Fruit fly (Drosophila melanogaster) whole organism, embryonic: ENCODE data around the gene CG15425.

ENCODE experiments used
- Adf1 ChIP-seq: fragments of 200-800 bp; sonication (Bioruptor generic); IDR thresholded peaks from 2 replicates; pipeline ENCODE4 v1.3.6; 2022; ENCODE audit warnings: missing biosample characterization, missing genetic modification characterization
- Antp ChIP-seq: fragments of 200-800 bp; sonication (Bioruptor generic); optimal IDR thresholded peaks from 3 replicates; lab custom pipeline; 2016; ENCODE audit warnings: missing biosample characterization, missing genetic modification characterization
- Atf3 ChIP-seq: fragments of 200-800 bp; sonication (Bioruptor generic); optimal IDR thresholded peaks from 3 replicates; lab custom pipeline; 2016; ENCODE audit warnings: missing biosample characterization, missing genetic modification characterization
- B-H1 ChIP-seq: fragments of 200-800 bp; sonication (Bioruptor generic); IDR thresholded peaks from 3 replicates; pipeline ENCODE4 v1.3.6; 2022; ENCODE audit warnings: missing biosample characterization, missing genetic modification characterization
- CG1024 ChIP-seq: fragments of 200-800 bp; sonication (Bioruptor generic); IDR thresholded peaks from 2 replicates; pipeline ENCODE4 v1.3.6; 2022; ENCODE audit warnings: missing biosample characterization, missing genetic modification characterization
- CG10543 ChIP-seq: fragments of 200-800 bp; sonication (Bioruptor generic); optimal IDR thresholded peaks from 3 replicates; lab custom pipeline; 2017; ENCODE audit warnings: missing biosample characterization, mild to moderate bottlenecking, missing genetic modification characterization, moderate library complexity
- CG10654 ChIP-seq: fragments of 200-800 bp; sonication (Bioruptor generic); optimal IDR thresholded peaks from 2 replicates; lab custom pipeline; 2016; ENCODE audit warnings: missing biosample characterization, missing genetic modification characterization
- CG11085 ChIP-seq: fragments of 200-800 bp; sonication (Bioruptor generic); IDR thresholded peaks from 2 replicates; pipeline ENCODE4 v1.3.6; 2022; ENCODE audit warnings: missing biosample characterization, missing genetic modification characterization
- CG13424 ChIP-seq: fragments of 200-800 bp; sonication (Bioruptor generic); optimal IDR thresholded peaks from 2 replicates; lab custom pipeline; 2019; ENCODE audit warnings: missing biosample characterization, mild to moderate bottlenecking, missing genetic modification characterization, moderate library complexity
- CG14441 ChIP-seq: fragments of 200-800 bp; sonication (Bioruptor generic); IDR thresholded peaks from 2 replicates; pipeline ENCODE4 v1.3.6; 2022; ENCODE audit warnings: missing biosample characterization, missing genetic modification characterization
- CG14965 ChIP-seq: fragments of 200-800 bp; sonication (Bioruptor generic); optimal IDR thresholded peaks from 2 replicates; lab custom pipeline; 2016; ENCODE audit warnings: missing biosample characterization, missing genetic modification characterization, borderline replicate concordance
- CG15479 ChIP-seq: fragments of 200-800 bp; sonication (Bioruptor generic); optimal IDR thresholded peaks from 3 replicates; lab custom pipeline; 2019; ENCODE audit warnings: missing biosample characterization, mild to moderate bottlenecking, missing genetic modification characterization, moderate library complexity
- CG2120 ChIP-seq: fragments of 200-800 bp; sonication (Bioruptor generic); optimal IDR thresholded peaks from 3 replicates; lab custom pipeline; 2016; ENCODE audit warnings: missing biosample characterization, missing genetic modification characterization
- CG2889 ChIP-seq: fragments of 200-800 bp; sonication (Bioruptor generic); IDR thresholded peaks from 3 replicates; pipeline ENCODE4 v1.3.6; 2022; ENCODE audit warnings: missing biosample characterization, missing genetic modification characterization
- CG30431 ChIP-seq: fragments of 200-800 bp; sonication (Bioruptor generic); optimal IDR thresholded peaks from 2 replicates; lab custom pipeline; 2017; ENCODE audit warnings: missing biosample characterization, missing genetic modification characterization
- CG34224 ChIP-seq: fragments of 200-800 bp; sonication (Bioruptor generic); IDR thresholded peaks from 3 replicates; pipeline ENCODE4 v1.3.6; 2022; ENCODE audit warnings: missing biosample characterization, missing genetic modification characterization; ENCODE audit not compliant: partially characterized antibody
- CG3847 ChIP-seq: fragments of 200-800 bp; sonication (Bioruptor generic); IDR thresholded peaks from 2 replicates; pipeline ENCODE4 v1.3.6; 2022; ENCODE audit warnings: missing biosample characterization, missing genetic modification characterization
- CG42726 ChIP-seq: fragments of 200-800 bp; sonication (Bioruptor generic); IDR thresholded peaks from 2 replicates; pipeline ENCODE4 v1.3.6; 2022; ENCODE audit warnings: missing biosample characterization, missing genetic modification characterization; ENCODE audit not compliant: partially characterized antibody
- CG6175 ChIP-seq: fragments of 200-800 bp; sonication (Bioruptor generic); IDR thresholded peaks from 3 replicates; pipeline ENCODE4 v1.3.6; 2022; ENCODE audit warnings: missing biosample characterization, missing genetic modification characterization
- CG6683 ChIP-seq: fragments of 200-800 bp; sonication (Bioruptor generic); optimal IDR thresholded peaks from 2 replicates; lab custom pipeline; 2017; ENCODE audit warnings: missing biosample characterization, mild to moderate bottlenecking, missing genetic modification characterization, missing genetic modification reagents
- CG7987 ChIP-seq: fragments of 200-800 bp; sonication (Bioruptor generic); optimal IDR thresholded peaks from 2 replicates; lab custom pipeline; 2018; ENCODE audit warnings: missing biosample characterization, mild to moderate bottlenecking, missing genetic modification characterization, moderate library complexity
- CG8359 ChIP-seq: fragments of 200-800 bp; sonication (Bioruptor generic); optimal IDR thresholded peaks from 2 replicates; lab custom pipeline; 2017; ENCODE audit warnings: missing biosample characterization, mild to moderate bottlenecking, missing genetic modification characterization, borderline replicate concordance
- CG9876 ChIP-seq: fragments of 200-800 bp; sonication (Bioruptor generic); optimal IDR thresholded peaks from 2 replicates; lab custom pipeline; 2016; ENCODE audit warnings: missing biosample characterization, missing genetic modification characterization
- CTCF ChIP-seq: fragments of 200-800 bp; sonication (Bioruptor generic); optimal IDR thresholded peaks from 2 replicates; lab custom pipeline; 2017; ENCODE audit warnings: missing biosample characterization, mild to moderate bottlenecking, missing genetic modification characterization, moderate library complexity
- CrebB ChIP-seq: fragments of 200-800 bp; sonication (Bioruptor generic); optimal IDR thresholded peaks from 3 replicates; lab custom pipeline; 2018; ENCODE audit warnings: missing biosample characterization, mild to moderate bottlenecking, missing genetic modification characterization
- Gug ChIP-seq: fragments of 200-800 bp; sonication (Bioruptor generic); IDR thresholded peaks from 4 replicates; pipeline ENCODE4 v1.3.6; 2022; ENCODE audit warnings: missing biosample characterization, missing genetic modification characterization
- H2.0 ChIP-seq: fragments of 200-800 bp; sonication (Bioruptor generic); IDR thresholded peaks from 2 replicates; pipeline ENCODE4 v1.3.6; 2022; ENCODE audit warnings: missing biosample characterization, missing genetic modification characterization
- HLH4C ChIP-seq: fragments of 200-800 bp; sonication (Bioruptor generic); IDR thresholded peaks from 3 replicates; pipeline ENCODE4 v1.3.6; 2022; ENCODE audit warnings: missing biosample characterization, missing genetic modification characterization; ENCODE audit not compliant: partially characterized antibody
- HLHmδ ChIP-seq: fragments of 200-800 bp; sonication (Bioruptor generic); optimal IDR thresholded peaks from 2 replicates; lab custom pipeline; 2018; ENCODE audit warnings: missing biosample characterization, mild to moderate bottlenecking, missing genetic modification characterization, moderate library complexity
- Hmx ChIP-seq: fragments of 200-800 bp; sonication (Bioruptor generic); optimal IDR thresholded peaks from 2 replicates; lab custom pipeline; 2016; ENCODE audit warnings: missing biosample characterization, missing genetic modification characterization
- Hsf ChIP-seq: fragments of 200-800 bp; sonication (Bioruptor generic); optimal IDR thresholded peaks from 3 replicates; lab custom pipeline; 2016; ENCODE audit warnings: missing biosample characterization, missing genetic modification characterization
- Sox100B ChIP-seq: fragments of 200-800 bp; sonication (Bioruptor generic); optimal IDR thresholded peaks from 3 replicates; lab custom pipeline; 2018; ENCODE audit warnings: missing biosample characterization, mild to moderate bottlenecking, missing genetic modification characterization
- Vsx1 ChIP-seq: fragments of 200-800 bp; sonication (Bioruptor generic); optimal IDR thresholded peaks from 2 replicates; lab custom pipeline; 2017; ENCODE audit warnings: missing biosample characterization, mild to moderate bottlenecking, missing genetic modification characterization, missing genetic modification reagents
- al ChIP-seq: fragments of 200-800 bp; sonication (Bioruptor generic); IDR thresholded peaks from 2 replicates; pipeline ENCODE4 v1.3.6; 2022; ENCODE audit warnings: missing biosample characterization, missing genetic modification characterization
- caup ChIP-seq: fragments of 200-800 bp; sonication (Bioruptor generic); optimal IDR thresholded peaks from 3 replicates; lab custom pipeline; 2017; ENCODE audit warnings: missing biosample characterization, mild to moderate bottlenecking, missing genetic modification characterization, moderate library complexity; ENCODE audit not compliant: severe bottlenecking
- chinmo ChIP-seq: fragments of 200-800 bp; sonication (Bioruptor generic); IDR thresholded peaks from 4 replicates; pipeline ENCODE4 v1.3.6; 2022; ENCODE audit warnings: missing biosample characterization, missing genetic modification characterization; ENCODE audit not compliant: partially characterized antibody
- crp ChIP-seq, 2 experiments: fragments of 200-800 bp; sonication (Bioruptor generic); optimal IDR thresholded peaks; 2 replicates in 1 of 2; 3 replicates in 1 of 2; lab custom pipeline; 2017; ENCODE audit warnings: missing biosample characterization in 2 of 2, missing genetic modification characterization in 2 of 2, mild to moderate bottlenecking in 1 of 2, moderate library complexity in 1 of 2
- dimm ChIP-seq: fragments of 200-800 bp; sonication (Bioruptor generic); IDR thresholded peaks from 2 replicates; pipeline ENCODE4 v1.3.6; 2022; ENCODE audit warnings: missing biosample characterization, missing genetic modification characterization
- ewg ChIP-seq: fragments of 200-800 bp; sonication (Bioruptor generic); optimal IDR thresholded peaks from 3 replicates; lab custom pipeline; 2017; ENCODE audit warnings: mild to moderate bottlenecking, missing biosample characterization, missing genetic modification reagents, missing genetic modification characterization
- fd96Cb ChIP-seq: fragments of 200-800 bp; sonication (Bioruptor generic); optimal IDR thresholded peaks from 2 replicates; lab custom pipeline; 2018; ENCODE audit warnings: missing biosample characterization, mild to moderate bottlenecking, missing genetic modification characterization, moderate library complexity
- grau ChIP-seq: fragments of 200-800 bp; optimal IDR thresholded peaks from 3 replicates; lab custom pipeline; 2019; ENCODE audit warnings: missing biosample characterization, mild to moderate bottlenecking, missing genetic modification characterization, moderate library complexity
- gsb-n ChIP-seq: fragments of 200-800 bp; sonication (Bioruptor generic); optimal IDR thresholded peaks from 3 replicates; lab custom pipeline; 2018; ENCODE audit warnings: missing biosample characterization, mild to moderate bottlenecking, missing genetic modification characterization
- her ChIP-seq: fragments of 200-800 bp; sonication (Bioruptor generic); optimal IDR thresholded peaks from 2 replicates; lab custom pipeline; 2016; ENCODE audit warnings: missing biosample characterization, missing genetic modification characterization
- hth ChIP-seq: fragments of >200 bp; optimal IDR thresholded peaks from 2 replicates; lab custom pipeline; 2017; ENCODE audit warnings: inconsistent platforms
- klu ChIP-seq: fragments of 200-800 bp; sonication (Bioruptor generic); IDR thresholded peaks from 2 replicates; pipeline ENCODE4 v1.3.6; 2022; ENCODE audit warnings: missing biosample characterization, missing genetic modification characterization
- lmd ChIP-seq: fragments of 200-800 bp; sonication (Bioruptor generic); IDR thresholded peaks from 2 replicates; pipeline ENCODE4 v1.3.6; 2022; ENCODE audit warnings: missing biosample characterization, missing genetic modification characterization
- maf-S ChIP-seq: fragments of 200-800 bp; sonication (Bioruptor generic); optimal IDR thresholded peaks from 2 replicates; lab custom pipeline; 2016; ENCODE audit warnings: missing biosample characterization, missing genetic modification characterization
- nmo ChIP-seq: fragments of 200-800 bp; sonication (Bioruptor generic); optimal IDR thresholded peaks from 2 replicates; lab custom pipeline; 2018; ENCODE audit warnings: missing biosample characterization, mild to moderate bottlenecking, missing genetic modification characterization, moderate library complexity
- phol ChIP-seq: fragments of 200-800 bp; sonication (Bioruptor generic); optimal IDR thresholded peaks from 3 replicates; lab custom pipeline; 2018; ENCODE audit warnings: missing biosample characterization, mild to moderate bottlenecking, missing genetic modification characterization, moderate library complexity
- prd ChIP-seq, 3 experiments: fragments of >200 bp in 2 of 3; fragments of 200-800 bp in 1 of 3; sonication (Bioruptor generic) in 1 of 3; optimal IDR thresholded peaks in 2 of 3; IDR thresholded peaks in 1 of 3; 2 replicates in 2 of 3; 3 replicates in 1 of 3; pipeline versions ENCODE4 v1.3.6 to Lab custom; 2017 to 2022; ENCODE audit warnings: missing biosample characterization in 1 of 3, missing genetic modification characterization in 1 of 3
- unc-4 ChIP-seq: fragments of 200-800 bp; sonication (Bioruptor generic); IDR thresholded peaks from 2 replicates; pipeline ENCODE4 v1.3.6; 2022; ENCODE audit warnings: missing biosample characterization, missing genetic modification characterization; ENCODE audit not compliant: partially characterized antibody

Gene CG15425

DNA sequence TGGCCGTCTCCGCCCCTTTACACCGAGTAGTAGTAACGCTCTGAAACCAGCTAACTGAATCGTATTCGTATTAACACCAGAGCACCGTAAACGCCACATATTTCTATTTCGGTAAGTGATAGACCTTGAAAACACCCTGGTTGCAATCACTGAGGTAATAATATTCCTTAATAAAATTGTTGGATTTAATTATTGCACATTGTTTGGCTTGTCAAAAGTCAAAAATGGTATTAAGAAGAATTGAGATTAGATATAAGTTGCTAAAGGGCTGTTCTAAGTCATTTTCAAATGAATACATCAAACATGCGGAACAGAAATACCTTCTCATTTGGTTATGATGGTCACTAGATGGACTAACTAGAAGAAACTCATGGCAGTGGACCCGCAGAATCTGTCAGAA is 38.6 kb upstream of the CG15425 start (continued):
- TF ChIP-seq al (GFP tag; lab: Robert Waterston, UW): 0 out of 2 replicates have a peak, but pooled peaks have one; percentile 47
- TF ChIP-seq CG13424: no peak
- peak; percentile 12 for TF ChIP-seq fd96Cb (tag; lab: Kevin White, UChicago)
- TF ChIP-seq Hmx: no peak
- no peak for TF ChIP-seq CG14441 (GFP tag; lab: Robert Waterston, UW)
- no peak for TF ChIP-seq hth (lab: Kevin White, UChicago)
- no peak for TF ChIP-seq crp (GFP tag; optimal IDR thresholded peaks at IDR 0.05; lab: Kevin White, UChicago)
- TF ChIP-seq dimm: no peak
- no peak for TF ChIP-seq CG10543 (GFP tag; lab: Kevin White, UChicago)
- TF ChIP-seq caup (GFP tag; lab: Kevin White, UChicago): no peak
- TF ChIP-seq klu (GFP tag; lab: Robert Waterston, UW): no peak
- no peak for TF ChIP-seq her (GFP tag; lab: Kevin White, UChicago)
- TF ChIP-seq Hsf (GFP tag; lab: Kevin White, UChicago): no peak
- TF ChIP-seq ewg (GFP tag; lab: Kevin White, UChicago): no peak
- no peak for TF ChIP-seq HLH4C
- TF ChIP-seq CG34224: no peak
- no peak for TF ChIP-seq Atf3 (GFP tag; lab: Kevin White, UChicago)
- TF ChIP-seq H2.0 (GFP tag; lab: Robert Waterston, UW): no peak
- no peak for TF ChIP-seq CG8359
- peak; percentile 45 for TF ChIP-seq lmd (GFP tag; lab: Robert Waterston, UW)
- TF ChIP-seq CG6683 (GFP tag; lab: Kevin White, UChicago): no peak
- no peak for TF ChIP-seq CG7987
- no peak for TF ChIP-seq CG2120 (GFP tag; lab: Kevin White, UChicago)
- peak; percentile 44 for TF ChIP-seq gsb-n (tag; lab: Kevin White, UChicago)
- no peak for TF ChIP-seq unc-4
- no peak for TF ChIP-seq CG30431 (GFP tag; lab: Kevin White, UChicago)
- no peak for TF ChIP-seq CTCF (GFP tag; lab: Kevin White, UChicago)
- TF ChIP-seq chinmo (GFP tag; lab: Robert Waterston, UW): no peak
- TF ChIP-seq CG14965 (GFP tag; lab: Kevin White, UChicago): no peak
- TF ChIP-seq Adf1 (GFP tag; lab: Robert Waterston, UW): no peak
- no peak for TF ChIP-seq Antp
- TF ChIP-seq phol (tag; lab: Kevin White, UChicago): no peak
- TF ChIP-seq CG3847: no peak
- no peak for TF ChIP-seq CG42726 (GFP tag; lab: Robert Waterston, UW)
- no peak for TF ChIP-seq CG10654 (GFP tag; lab: Kevin White, UChicago)
- TF ChIP-seq CG11085: no peak
- TF ChIP-seq Gug (GFP tag; lab: Robert Waterston, UW): no peak
- no peak for TF ChIP-seq grau (tag; lab: Kevin White, UChicago)
- TF ChIP-seq Sox100B: no peak
- TF ChIP-seq CG1024 (GFP tag; lab: Robert Waterston, UW): no peak
- TF ChIP-seq maf-S (GFP tag; lab: Kevin White, UChicago): no peak
- TF ChIP-seq prd (optimal IDR thresholded peaks at IDR 0.05; lab: Kevin White, UChicago): no peak
- TF ChIP-seq prd (GFP tag; IDR thresholded peaks at IDR 0.05; lab: Robert Waterston, UW): peak; percentile 33; the same call in 1 of the 3 replicates
- TF ChIP-seq CrebB (tag; lab: Kevin White, UChicago): no peak
- TF ChIP-seq HLHmδ: no peak
- peak; percentile 22 for TF ChIP-seq nmo (GFP tag; lab: Kevin White, UChicago)
- no peak for TF ChIP-seq CG9876 (GFP tag; lab: Kevin White, UChicago)
- no peak for TF ChIP-seq B-H1 (GFP tag; lab: Robert Waterston, UW)
- TF ChIP-seq Vsx1: no peak
- no peak for TF ChIP-seq CG6175
- no peak for TF ChIP-seq CG15479
- TF ChIP-seq CG2889 (GFP tag; lab: Robert Waterston, UW): no peak
